Worm (Caenorhabditis elegans) whole organism, L1 larva: ENCODE measurements around the gene nhr-30.

Experiments
- C04F5.9 ChIP-seq: sonication (generic microtip); optimal IDR thresholded peaks from 2 replicates; lab custom pipeline; 2016; ENCODE audit warnings: missing genetic modification characterization, missing compliant biosample characterization
- F16B12.6 ChIP-seq: fragments of 150-350 bp; optimal IDR thresholded peaks from 2 replicates; lab custom pipeline; 2014; ENCODE audit warnings: missing biosample characterization, missing genetic modification characterization
- Y116A8C.19 ChIP-seq: sonication (generic microtip); optimal IDR thresholded peaks from 2 replicates; lab custom pipeline; 2016; ENCODE audit warnings: missing compliant biosample characterization, missing genetic modification characterization, borderline replicate concordance
- aly-2 ChIP-seq: fragments of 150-350 bp; optimal IDR thresholded peaks from 2 replicates; lab custom pipeline; 2014; ENCODE audit warnings: missing biosample characterization, missing genetic modification characterization
- ceh-8 ChIP-seq: fragments of 200-800 bp; sonication (Bioruptor generic); optimal IDR thresholded peaks from 2 replicates; lab custom pipeline; 2018; ENCODE audit warnings: mild to moderate bottlenecking, missing genetic modification characterization, moderate library complexity, missing compliant biosample characterization
- ceh-82 ChIP-seq, 3 experiments: fragments of 150-350 bp in 1 of 3; sonication (generic microtip) in 2 of 3; optimal IDR thresholded peaks; 2 replicates each; lab custom pipeline; 2014 to 2017; ENCODE audit warnings: missing biosample characterization in 3 of 3, missing genetic modification characterization in 3 of 3
- ceh-90 ChIP-seq: sonication (generic microtip); optimal IDR thresholded peaks from 2 replicates; lab custom pipeline; 2016; ENCODE audit warnings: missing genetic modification characterization, missing compliant biosample characterization
- dsc-1 ChIP-seq: sonication (generic microtip); optimal IDR thresholded peaks from 2 replicates; lab custom pipeline; 2016; ENCODE audit warnings: mild to moderate bottlenecking, missing genetic modification characterization, missing compliant biosample characterization
- efl-1 ChIP-seq, 4 experiments: fragments of 150-350 bp; optimal IDR thresholded peaks in 3 of 4; peaks in 1 of 4; 1 replicate in 1 of 4; 2 replicates in 3 of 4; lab custom pipeline; 2014; ENCODE audit warnings: missing biosample characterization in 2 of 4, missing genetic modification characterization in 2 of 4, missing genetic modification reagents in 2 of 4
- efl-3 ChIP-seq: fragments of 200-800 bp; sonication (Bioruptor generic); optimal IDR thresholded peaks from 2 replicates; lab custom pipeline; 2018; ENCODE audit warnings: mild to moderate bottlenecking, missing genetic modification characterization, missing compliant biosample characterization
- elt-2 ChIP-seq: sonication (generic microtip); optimal IDR thresholded peaks from 2 replicates; lab custom pipeline; 2016; ENCODE audit warnings: missing genetic modification characterization, mild to moderate bottlenecking, inconsistent platforms, missing compliant biosample characterization, missing genetic modification reagents
- ets-5 ChIP-seq: fragments of 200-800 bp; sonication (Bioruptor generic); IDR thresholded peaks from 2 replicates; pipeline ENCODE4 v1.3.6; 2022; ENCODE audit warnings: missing genetic modification characterization, missing compliant biosample characterization
- fkh-10 ChIP-seq: sonication (generic microtip); optimal IDR thresholded peaks from 2 replicates; lab custom pipeline; 2017; ENCODE audit warnings: missing biosample characterization, missing genetic modification reagents, missing genetic modification characterization
- grh-1 ChIP-seq: fragments of 200-800 bp; sonication (Bioruptor generic); IDR thresholded peaks from 2 replicates; pipeline ENCODE4 v1.3.6; 2022; ENCODE audit warnings: missing genetic modification reagents, missing genetic modification characterization, missing compliant biosample characterization
- hlh-4 ChIP-seq: sonication (generic microtip); optimal IDR thresholded peaks from 2 replicates; lab custom pipeline; 2016; ENCODE audit warnings: mild to moderate bottlenecking, missing genetic modification characterization, missing compliant biosample characterization
- hpl-2 ChIP-seq: fragments of 150-350 bp; optimal IDR thresholded peaks from 2 replicates; lab custom pipeline; 2014; ENCODE audit warnings: missing biosample characterization, missing genetic modification reagents, missing genetic modification characterization
- isw-1 ChIP-seq: fragments of 200-800 bp; sonication (Bioruptor generic); IDR thresholded peaks from 2 replicates; pipeline ENCODE4 v1.3.6; 2022; ENCODE audit warnings: missing genetic modification characterization, missing compliant biosample characterization
- lin-35 ChIP-seq, 2 experiments: fragments of 150-350 bp; optimal IDR thresholded peaks; 2 replicates each; lab custom pipeline; 2014; ENCODE audit warnings: missing biosample characterization in 2 of 2, missing genetic modification characterization in 2 of 2, missing genetic modification reagents in 2 of 2
- lir-3 ChIP-seq: sonication (generic microtip); optimal IDR thresholded peaks from 2 replicates; lab custom pipeline; 2016; ENCODE audit warnings: mild to moderate bottlenecking, missing genetic modification characterization, moderate library complexity, missing compliant biosample characterization; ENCODE audit not compliant: poor library complexity
- nhr-12 ChIP-seq: sonication (generic microtip); optimal IDR thresholded peaks from 2 replicates; lab custom pipeline; 2017; ENCODE audit warnings: missing biosample characterization, missing genetic modification characterization
- nhr-19 ChIP-seq: fragments of 200-800 bp; sonication (Bioruptor generic); conservative IDR thresholded peaks from 2 replicates; pipeline ENCODE4 v1.3.6; 2022; ENCODE audit warnings: missing genetic modification characterization, missing compliant biosample characterization
- nhr-237 ChIP-seq: fragments of 150-350 bp; optimal IDR thresholded peaks from 2 replicates; lab custom pipeline; 2014; ENCODE audit warnings: missing biosample characterization, missing genetic modification characterization
- nhr-47 ChIP-seq: sonication (generic microtip); optimal IDR thresholded peaks from 2 replicates; lab custom pipeline; 2016; ENCODE audit warnings: mild to moderate bottlenecking, missing genetic modification characterization, moderate library complexity, missing compliant biosample characterization
- nhr-76 ChIP-seq: sonication (generic microtip); optimal IDR thresholded peaks from 2 replicates; lab custom pipeline; 2017; ENCODE audit warnings: missing biosample characterization, missing genetic modification characterization
- nhr-90 ChIP-seq: sonication (generic microtip); optimal IDR thresholded peaks from 2 replicates; lab custom pipeline; 2016; ENCODE audit warnings: mild to moderate bottlenecking, missing genetic modification characterization, missing compliant biosample characterization; ENCODE audit not compliant: poor library complexity
- pag-3 ChIP-seq: sonication (generic microtip); optimal IDR thresholded peaks from 2 replicates; lab custom pipeline; 2017; ENCODE audit warnings: missing genetic modification characterization, mild to moderate bottlenecking, missing compliant biosample characterization, antibody characterized with exemption, borderline replicate concordance; ENCODE audit not compliant: insufficient read depth
- pqm-1 ChIP-seq: sonication (generic microtip); optimal IDR thresholded peaks from 3 replicates; lab custom pipeline; 2017; ENCODE audit warnings: missing biosample characterization, missing genetic modification characterization
- skn-1 ChIP-seq: fragments of 150-350 bp; optimal IDR thresholded peaks from 2 replicates; lab custom pipeline; 2014; ENCODE audit warnings: missing biosample characterization, missing genetic modification characterization
- sox-4 ChIP-seq: sonication (generic microtip); optimal IDR thresholded peaks from 2 replicates; lab custom pipeline; 2016; ENCODE audit warnings: missing genetic modification characterization, missing compliant biosample characterization
- sptf-1 ChIP-seq: fragments of 150-350 bp; optimal IDR thresholded peaks from 2 replicates; lab custom pipeline; 2014; ENCODE audit warnings: missing biosample characterization, missing genetic modification characterization
- swsn-7 ChIP-seq: sonication (generic microtip); optimal IDR thresholded peaks from 2 replicates; lab custom pipeline; 2016; ENCODE audit warnings: missing genetic modification characterization, missing compliant biosample characterization
- tlp-1 ChIP-seq: fragments of 150-350 bp; optimal IDR thresholded peaks from 2 replicates; lab custom pipeline; 2014; ENCODE audit warnings: missing biosample characterization, missing genetic modification characterization
- unc-86 ChIP-seq: sonication (generic microtip); optimal IDR thresholded peaks from 2 replicates; lab custom pipeline; 2016; ENCODE audit warnings: missing genetic modification characterization, missing compliant biosample characterization
- unc-98 ChIP-seq: fragments of 200-800 bp; sonication (Bioruptor generic); IDR thresholded peaks from 2 replicates; pipeline ENCODE4 v1.3.6; 2022; ENCODE audit warnings: missing genetic modification characterization, missing compliant biosample characterization
- xbp-1 ChIP-seq: sonication (generic microtip); optimal IDR thresholded peaks from 2 replicates; lab custom pipeline; 2016; ENCODE audit warnings: missing genetic modification characterization, missing compliant biosample characterization
- ztf-11 ChIP-seq, 2 experiments: sonication (generic microtip); optimal IDR thresholded peaks; 2 replicates each; lab custom pipeline; 2016 to 2017; ENCODE audit warnings: missing genetic modification characterization in 2 of 2, missing biosample characterization in 1 of 2, missing compliant biosample characterization in 1 of 2

Gene nhr-30

ce11 chrV:9044871-9045270, at the start of gene nhr-30:
nhr-30 (plus strand) TSS chrV:9045171.
- TF ChIP-seq hlh-4 (tag; lab: Kevin White, UChicago) = no peak
- TF ChIP-seq unc-98 (GFP tag; lab: Robert Waterston, UW) = no peak
- TF ChIP-seq tlp-1 = no peak
- TF ChIP-seq hpl-2 (GFP tag; lab: Kevin White, UChicago) = no peak

- TF ChIP-seq F16B12.6 (tag; lab: Kevin White, UChicago) (no peak), aly-2 (tag; lab: Kevin White, UChicago) (no peak), isw-1 (no peak), ceh-82 (tag; optimal IDR thresholded peaks at IDR 0.05; lab: Kevin White, UChicago) (no peak), Y116A8C.19 (tag; lab: Kevin White, UChicago) (no peak), ztf-11 (tag; optimal IDR thresholded peaks at IDR 0.05; lab: Kevin White, UChicago) (no peak), pag-3 (tag; lab: Kevin White, UChicago) (no peak), nhr-237 (no peak), fkh-10 (GFP tag; lab: Kevin White, UChicago) (no peak), pqm-1 (tag; lab: Kevin White, UChicago) (no peak)
- TF ChIP-seq, all 84 proteins: peak for 0
These were observed 43.8 kb upstream of the nhr-30 start, which contains the start of gene F59E11.2 for ce11 chrV:9001175-9001574. F59E11.2 (plus strand) TSS chrV:9001475.

ce11 chrV:9003291-9003690, 41.7 kb upstream of the nhr-30 start, which contains the start of gene srx-1:
srx-1 (plus strand) TSS chrV:9003672.
- no peak for TF ChIP-seq isw-1
- TF ChIP-seq hpl-2 (GFP tag; lab: Kevin White, UChicago) = no peak
- no peak for TF ChIP-seq sptf-1
- TF ChIP-seq ceh-8 (GFP tag; lab: Kevin White, UChicago) = no peak
- TF ChIP-seq lir-3 (tag; lab: Kevin White, UChicago) = no peak
- TF ChIP-seq F16B12.6 (tag; lab: Kevin White, UChicago) = no peak
- TF ChIP-seq nhr-12 = no peak
- TF ChIP-seq elt-2 = no peak
- no peak for TF ChIP-seq nhr-90 (tag; lab: Kevin White, UChicago)
- TF ChIP-seq nhr-76 = no peak
- no peak for TF ChIP-seq nhr-19 (GFP tag; lab: Robert Waterston, UW)
- no peak for TF ChIP-seq ets-5 (GFP tag; lab: Robert Waterston, UW)
- TF ChIP-seq C04F5.9 (tag; lab: Kevin White, UChicago) = no peak
- TF ChIP-seq ceh-90 = no peak
- TF ChIP-seq hlh-4 (tag; lab: Kevin White, UChicago) = no peak

- TF ChIP-seq aly-2 (tag; lab: Kevin White, UChicago) (no peak), efl-3 (GFP tag; lab: Kevin White, UChicago) (no peak), nhr-76 (no peak), swsn-7 (tag; lab: Kevin White, UChicago) (no peak), efl-1 (optimal IDR thresholded peaks at IDR 0.05; lab: Kevin White, UChicago) (no peak), efl-1 (GFP tag; optimal IDR thresholded peaks at IDR 0.05 in 1 of 2; lab: Kevin White, UChicago) (no peak), nhr-47 (no peak), sox-4 (tag; lab: Kevin White, UChicago) (no peak), sptf-1 (no peak), grh-1 (GFP tag; lab: Robert Waterston, UW) (no peak), xbp-1 (tag; lab: Kevin White, UChicago) (no peak), unc-86 (tag; lab: Kevin White, UChicago) (no peak), lin-35 (GFP tag; optimal IDR thresholded peaks at IDR 0.05; lab: Kevin White, UChicago) (no peak), ceh-8 (GFP tag; lab: Kevin White, UChicago) (no peak), skn-1 (tag; lab: Kevin White, UChicago) (no peak), dsc-1 (tag; lab: Kevin White, UChicago) (no peak)
These were observed 39.7 kb upstream of the nhr-30 start, which contains the start of gene srx-3 for ce11 chrV:9005243-9005642. srx-3 (plus strand) TSS chrV:9005543.
